Worm (Caenorhabditis elegans) whole organism, young adult: ENCODE results near the gene B0228.1.

Experiments used
- B0035.1 ChIP-seq: sonication (generic microtip); optimal IDR thresholded peaks from 2 replicates; lab custom pipeline; 2016; ENCODE audit warnings: missing genetic modification characterization, mild to moderate bottlenecking, missing compliant biosample characterization, missing genotype, missing genetic modification reagents
- F10E7.11 ChIP-seq: sonication (generic microtip); optimal IDR thresholded peaks from 2 replicates; lab custom pipeline; 2017; ENCODE audit warnings: mild to moderate bottlenecking, missing genetic modification characterization, moderate library complexity, missing compliant biosample characterization
- F22D6.2 ChIP-seq: sonication (generic microtip); optimal IDR thresholded peaks from 2 replicates; lab custom pipeline; 2016; ENCODE audit warnings: mild to moderate bottlenecking, missing genetic modification characterization, missing compliant biosample characterization
- F23B12.7 ChIP-seq: sonication (generic microtip); optimal IDR thresholded peaks from 2 replicates; lab custom pipeline; 2017; ENCODE audit warnings: missing genetic modification characterization, mild to moderate bottlenecking, missing compliant biosample characterization, antibody characterized with exemption, moderate library complexity; ENCODE audit not compliant: insufficient read depth
- F37B4.10 ChIP-seq: fragments of 200-800 bp; sonication (Bioruptor generic); IDR thresholded peaks from 2 replicates; pipeline ENCODE4 v1.3.6; 2022; ENCODE audit warnings: missing genetic modification characterization, missing compliant biosample characterization
- F49E8.2 ChIP-seq: sonication (generic microtip); optimal IDR thresholded peaks from 3 replicates; lab custom pipeline; 2017; ENCODE audit warnings: missing genetic modification characterization, mild to moderate bottlenecking, missing compliant biosample characterization, antibody characterized with exemption, moderate library complexity; ENCODE audit not compliant: insufficient read depth
- F55B11.4 ChIP-seq: sonication (generic microtip); optimal IDR thresholded peaks from 2 replicates; lab custom pipeline; 2016; ENCODE audit warnings: missing compliant biosample characterization, missing genetic modification characterization, borderline replicate concordance; ENCODE audit not compliant: insufficient read depth
- F57C9.4 ChIP-seq: sonication (generic microtip); optimal IDR thresholded peaks from 2 replicates; lab custom pipeline; 2017; ENCODE audit warnings: mild to moderate bottlenecking, missing genetic modification characterization, missing compliant biosample characterization
- K12H6.12 ChIP-seq: fragments of 200-800 bp; sonication (Bioruptor generic); optimal IDR thresholded peaks from 2 replicates; lab custom pipeline; 2018; ENCODE audit warnings: mild to moderate bottlenecking, missing genetic modification characterization, missing compliant biosample characterization
- Y56A3A.18 ChIP-seq: fragments of 200-800 bp; sonication (Bioruptor generic); IDR thresholded peaks from 2 replicates; pipeline ENCODE4 v1.3.6; 2022; ENCODE audit warnings: missing genetic modification reagents, missing genetic modification characterization, missing compliant biosample characterization
- Y67H2A.10 ChIP-seq: fragments of 200-800 bp; sonication (Bioruptor generic); conservative IDR thresholded peaks from 2 replicates; pipeline ENCODE4 v1.3.6; 2022; ENCODE audit warnings: missing genetic modification reagents, missing genetic modification characterization, missing compliant biosample characterization
- Y79H2A.3 ChIP-seq: fragments of 200-800 bp; sonication (Bioruptor generic); conservative IDR thresholded peaks from 2 replicates; pipeline ENCODE4 v1.3.6; 2022; ENCODE audit warnings: missing genetic modification reagents, missing genetic modification characterization, missing compliant biosample characterization
- Y95B8A.8 ChIP-seq: fragments of 200-800 bp; sonication (Bioruptor generic); IDR thresholded peaks from 2 replicates; pipeline ENCODE4 v1.3.6; 2022; ENCODE audit warnings: missing genetic modification reagents, missing genetic modification characterization, missing compliant biosample characterization
- ama-1 ChIP-seq, 3 experiments: fragments of 150-350 bp in 1 of 3; sonication (generic microtip) in 2 of 3; optimal IDR thresholded peaks; 2 replicates each; lab custom pipeline; 2014 to 2018; ENCODE audit warnings: missing biosample characterization in 2 of 3, missing genetic modification characterization in 2 of 3, missing genetic modification reagents in 2 of 3
- attf-3 ChIP-seq: fragments of 200-800 bp; sonication (Bioruptor generic); conservative IDR thresholded peaks from 2 replicates; pipeline ENCODE4 v1.3.6; 2022; ENCODE audit warnings: missing genetic modification reagents, missing genetic modification characterization, missing compliant biosample characterization
- bed-1 ChIP-seq: fragments of 200-800 bp; sonication (Bioruptor generic); IDR thresholded peaks from 2 replicates; pipeline ENCODE4 v1.3.6; 2022; ENCODE audit warnings: missing genetic modification reagents, missing genetic modification characterization, missing compliant biosample characterization
- ccch-3 ChIP-seq: fragments of 200-800 bp; sonication (Bioruptor generic); optimal IDR thresholded peaks from 2 replicates; lab custom pipeline; 2018; ENCODE audit warnings: mild to moderate bottlenecking, missing genetic modification characterization, missing compliant biosample characterization
- ceh-100 ChIP-seq: fragments of 200-800 bp; sonication (Bioruptor generic); IDR thresholded peaks from 2 replicates; pipeline ENCODE4 v1.3.6; 2022; ENCODE audit warnings: missing genetic modification reagents, missing genetic modification characterization, missing compliant biosample characterization
- ceh-27 ChIP-seq: fragments of 200-800 bp; sonication (Bioruptor generic); optimal IDR thresholded peaks from 2 replicates; lab custom pipeline; 2018; ENCODE audit warnings: mild to moderate bottlenecking, missing genetic modification characterization, moderate library complexity, missing compliant biosample characterization
- ceh-40 ChIP-seq: fragments of 200-800 bp; sonication (Bioruptor generic); IDR thresholded peaks from 2 replicates; pipeline ENCODE4 v1.3.6; 2022; ENCODE audit warnings: missing genetic modification characterization, missing compliant biosample characterization
- ceh-58 ChIP-seq: fragments of 200-800 bp; sonication (Bioruptor generic); IDR thresholded peaks from 2 replicates; pipeline ENCODE4 v1.3.6; 2022; ENCODE audit warnings: missing genetic modification characterization, missing compliant biosample characterization
- chd-7 ChIP-seq: sonication (generic microtip); optimal IDR thresholded peaks from 2 replicates; lab custom pipeline; 2016; ENCODE audit warnings: mild to moderate bottlenecking, missing genetic modification characterization, moderate library complexity, missing compliant biosample characterization
- dpl-1 ChIP-seq: fragments of 150-350 bp; optimal IDR thresholded peaks from 2 replicates; lab custom pipeline; 2014; ENCODE audit warnings: missing biosample characterization, missing genetic modification reagents, missing genetic modification characterization
- egrh-3 ChIP-seq: fragments of 200-800 bp; sonication (Bioruptor generic); IDR thresholded peaks from 2 replicates; pipeline ENCODE4 v1.3.6; 2022; ENCODE audit warnings: missing genetic modification reagents, missing genetic modification characterization, missing compliant biosample characterization
- ets-4 ChIP-seq: fragments of 200-800 bp; sonication (Bioruptor generic); optimal IDR thresholded peaks from 2 replicates; lab custom pipeline; 2018; ENCODE audit warnings: mild to moderate bottlenecking, missing genetic modification characterization, missing compliant biosample characterization
- fkh-3 ChIP-seq: sonication (generic microtip); optimal IDR thresholded peaks from 2 replicates; lab custom pipeline; 2016; ENCODE audit warnings: mild to moderate bottlenecking, missing genetic modification characterization, missing compliant biosample characterization
- him-1 ChIP-seq: sonication (generic microtip); optimal IDR thresholded peaks from 2 replicates; lab custom pipeline; 2016; ENCODE audit warnings: missing genotype, missing genetic modification reagents, missing genetic modification characterization, missing compliant biosample characterization
- hlh-12 ChIP-seq: sonication (generic microtip); optimal IDR thresholded peaks from 2 replicates; lab custom pipeline; 2016; ENCODE audit warnings: missing genetic modification characterization, missing compliant biosample characterization
- hlh-26 ChIP-seq: fragments of 200-800 bp; sonication (Bioruptor generic); conservative IDR thresholded peaks from 2 replicates; pipeline ENCODE4 v1.3.6; 2022; ENCODE audit warnings: missing genetic modification reagents, missing genetic modification characterization, missing compliant biosample characterization
- hmg-20 ChIP-seq: fragments of 200-800 bp; sonication (Bioruptor generic); IDR thresholded peaks from 2 replicates; pipeline ENCODE4 v1.3.6; 2022; ENCODE audit warnings: missing genetic modification reagents, missing genetic modification characterization, missing compliant biosample characterization
- lag-1 ChIP-seq: fragments of 200-800 bp; sonication (Bioruptor generic); IDR thresholded peaks from 2 replicates; pipeline ENCODE4 v1.3.6; 2022; ENCODE audit warnings: missing genetic modification reagents, missing genetic modification characterization, missing compliant biosample characterization
- let-526 ChIP-seq: fragments of 200-800 bp; sonication (Bioruptor generic); IDR thresholded peaks from 2 replicates; pipeline ENCODE4 v1.3.6; 2022; ENCODE audit warnings: missing genetic modification reagents, missing genetic modification characterization, missing compliant biosample characterization
- let-607 ChIP-seq, 2 experiments: fragments of 200-800 bp in 1 of 2; sonication (Bioruptor generic) in 1 of 2; sonication (generic microtip) in 1 of 2; optimal IDR thresholded peaks; 2 replicates each; lab custom pipeline; 2016 to 2018; ENCODE audit warnings: mild to moderate bottlenecking in 2 of 2, missing compliant biosample characterization in 2 of 2, missing genetic modification characterization in 2 of 2, moderate library complexity in 2 of 2, missing genotype in 1 of 2
- lin-40 ChIP-seq: sonication (generic microtip); optimal IDR thresholded peaks from 2 replicates; lab custom pipeline; 2016; ENCODE audit warnings: missing genetic modification characterization, mild to moderate bottlenecking, missing compliant biosample characterization, missing genotype, missing genetic modification reagents
- lin-54 ChIP-seq: fragments of 200-800 bp; sonication (Bioruptor generic); optimal IDR thresholded peaks from 2 replicates; lab custom pipeline; 2018; ENCODE audit warnings: mild to moderate bottlenecking, missing genetic modification characterization, missing compliant biosample characterization
- lsy-27 ChIP-seq: sonication (generic microtip); optimal IDR thresholded peaks from 2 replicates; lab custom pipeline; 2017; ENCODE audit warnings: missing genetic modification characterization, mild to moderate bottlenecking, missing compliant biosample characterization, antibody characterized with exemption, missing genotype, borderline replicate concordance; ENCODE audit not compliant: insufficient read depth
- mel-28 ChIP-seq: sonication (generic microtip); optimal IDR thresholded peaks from 2 replicates; lab custom pipeline; 2016; ENCODE audit warnings: borderline replicate concordance, mild to moderate bottlenecking, missing genetic modification characterization, missing compliant biosample characterization
- nhr-120 ChIP-seq: fragments of 200-800 bp; sonication (Bioruptor generic); IDR thresholded peaks from 2 replicates; pipeline ENCODE4 v1.3.6; 2022; ENCODE audit warnings: missing genetic modification characterization, missing compliant biosample characterization
- sea-2 ChIP-seq: fragments of 200-800 bp; sonication (Bioruptor generic); IDR thresholded peaks from 2 replicates; pipeline ENCODE4 v1.3.6; 2022; ENCODE audit warnings: missing genetic modification characterization, missing compliant biosample characterization
- snpc-3.4 ChIP-seq: sonication (generic microtip); optimal IDR thresholded peaks from 2 replicates; lab custom pipeline; 2017; ENCODE audit warnings: missing genetic modification characterization, mild to moderate bottlenecking, missing compliant biosample characterization, antibody characterized with exemption, moderate library complexity, missing genotype, missing genetic modification reagents
- snpc-4 ChIP-seq, 5 experiments: fragments of 150-350 bp in 1 of 5; sonication (generic microtip) in 4 of 5; optimal IDR thresholded peaks; 2 replicates each; lab custom pipeline; 2014 to 2018; ENCODE audit warnings: missing genetic modification characterization in 5 of 5, missing biosample characterization in 3 of 5, antibody characterized with exemption in 2 of 5, mild to moderate bottlenecking in 2 of 5, missing compliant biosample characterization in 2 of 5, missing genotype in 2 of 5, moderate library complexity in 2 of 5, missing genetic modification reagents in 1 of 5
- somi-1 ChIP-seq: fragments of 200-800 bp; sonication (Bioruptor generic); optimal IDR thresholded peaks from 2 replicates; lab custom pipeline; 2018; ENCODE audit warnings: mild to moderate bottlenecking, missing genetic modification characterization, missing compliant biosample characterization
- sptf-2 ChIP-seq: fragments of 200-800 bp; sonication (Bioruptor generic); optimal IDR thresholded peaks from 2 replicates; lab custom pipeline; 2018; ENCODE audit warnings: mild to moderate bottlenecking, missing genetic modification characterization, missing compliant biosample characterization
- tbp1 ChIP-seq: fragments of 200-800 bp; sonication (Bioruptor generic); optimal IDR thresholded peaks from 2 replicates; lab custom pipeline; 2018; ENCODE audit warnings: mild to moderate bottlenecking, missing genetic modification characterization, missing compliant biosample characterization
- unc-62 ChIP-seq: fragments of 150-350 bp; optimal IDR thresholded peaks from 2 replicates; lab custom pipeline; 2014; ENCODE audit warnings: missing biosample characterization, missing genetic modification reagents, missing genetic modification characterization
- ztf-18 ChIP-seq: sonication (generic microtip); optimal IDR thresholded peaks from 2 replicates; lab custom pipeline; 2016; ENCODE audit warnings: missing genotype, mild to moderate bottlenecking, missing genetic modification characterization, missing compliant biosample characterization
- ztf-6 ChIP-seq: fragments of 200-800 bp; sonication (Bioruptor generic); IDR thresholded peaks from 2 replicates; pipeline ENCODE4 v1.3.6; 2022; ENCODE audit warnings: missing genetic modification reagents, missing genetic modification characterization, missing compliant biosample characterization

The B0228.1 gene

DNA sequence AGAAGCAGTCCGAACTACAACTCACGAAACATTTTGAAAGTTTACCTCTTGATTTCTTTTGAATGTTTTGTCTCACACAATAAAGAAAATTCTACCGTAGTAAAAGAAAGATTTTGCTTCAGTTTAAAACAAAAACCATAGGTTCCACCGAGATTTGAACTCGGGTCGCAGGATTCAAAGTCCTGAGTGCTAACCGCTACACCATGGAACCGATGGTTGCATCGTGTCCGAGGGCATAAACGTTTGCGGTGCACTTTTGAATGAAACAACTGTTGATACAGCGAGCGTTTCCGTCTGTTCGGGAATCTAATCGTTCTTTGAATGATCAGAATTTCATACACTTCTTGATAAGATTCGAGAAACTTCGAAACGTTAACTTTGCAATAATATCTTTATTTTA is 1.7 kb downstream of the B0228.1 start:
- no peak for TF ChIP-seq fkh-3 (tag; lab: Kevin White, UChicago)
- no peak for TF ChIP-seq sea-2 (GFP tag; lab: Robert Waterston, UW)
- TF ChIP-seq hmg-20 (GFP tag; lab: Robert Waterston, UW) = no peak
- TF ChIP-seq let-526 = 0 out of 2 replicates have a peak, but pooled peaks have one; percentile 46
- no peak for TF ChIP-seq nhr-120 (GFP tag; lab: Robert Waterston, UW)
- TF ChIP-seq sptf-2 (GFP tag; lab: Kevin White, UChicago) = no peak
- TF ChIP-seq dpl-1 (GFP tag; lab: Kevin White, UChicago) = no peak
- TF ChIP-seq ama-1 (optimal IDR thresholded peaks at IDR 0.05; lab: Kevin White, UChicago) = no peak
- peak in 1 of 2 experiments; percentile 31 for TF ChIP-seq ama-1 (GFP tag; optimal IDR thresholded peaks at IDR 0.05; lab: Kevin White, UChicago)
- peak; percentile 51 for TF ChIP-seq chd-7
- TF ChIP-seq snpc-3.4 (tag; lab: Kevin White, UChicago) = peak; percentile 17
- no peak for TF ChIP-seq F23B12.7 (tag; lab: Kevin White, UChicago)
- peak in 1 of 2 experiments; percentile 27 for TF ChIP-seq let-607 (tag; optimal IDR thresholded peaks at IDR 0.05; lab: Kevin White, UChicago)
- no peak for TF ChIP-seq F10E7.11
- peak; percentile 55 for TF ChIP-seq lin-54 (GFP tag; lab: Kevin White, UChicago)
- TF ChIP-seq ztf-6 = no peak
- TF ChIP-seq mel-28 (tag; lab: Kevin White, UChicago) = no peak
- TF ChIP-seq Y95B8A.8 (GFP tag; lab: Robert Waterston, UW) = 0 out of 2 replicates have a peak, but pooled peaks have one; percentile 10
- 0 out of 2 replicates have a peak, but pooled peaks have one; percentile 71 for TF ChIP-seq F37B4.10
- TF ChIP-seq hlh-26 = no peak
- TF ChIP-seq snpc-4 (GFP tag; optimal IDR thresholded peaks at IDR 0.05; lab: Kevin White, UChicago) = peak; percentile 53
- TF ChIP-seq snpc-4 (tag; optimal IDR thresholded peaks at IDR 0.05; lab: Kevin White, UChicago) = peak in 2 of 4 experiments; percentile 13 to 63
- peak; percentile 60 for TF ChIP-seq lin-40 (tag; lab: Kevin White, UChicago)
- TF ChIP-seq ets-4 = no peak
- TF ChIP-seq K12H6.12 (tag; lab: Kevin White, UChicago) = no peak
- no peak for TF ChIP-seq Y67H2A.10 (GFP tag; lab: Robert Waterston, UW)
- peak; percentile 38 for TF ChIP-seq F22D6.2 (tag; lab: Kevin White, UChicago)
- TF ChIP-seq ceh-100 = peak; percentile 62
- peak; percentile 30 for TF ChIP-seq somi-1 (GFP tag; lab: Kevin White, UChicago)
- TF ChIP-seq ceh-40 (GFP tag; lab: Robert Waterston, UW) = 0 out of 2 replicates have a peak, but pooled peaks have one; percentile 28
- peak; percentile 79 for TF ChIP-seq him-1 (tag; lab: Kevin White, UChicago)
- no peak for TF ChIP-seq egrh-3 (GFP tag; lab: Robert Waterston, UW)
- no peak for TF ChIP-seq ceh-58 (GFP tag; lab: Robert Waterston, UW)
- no peak for TF ChIP-seq ccch-3
- no peak for TF ChIP-seq Y79H2A.3 (GFP tag; lab: Robert Waterston, UW)
- TF ChIP-seq Y56A3A.18 (GFP tag; lab: Robert Waterston, UW) = 0 out of 2 replicates have a peak, but pooled peaks have one; percentile 31
- TF ChIP-seq B0035.1 (tag; lab: Kevin White, UChicago) = no peak
- TF ChIP-seq unc-62 (GFP tag; lab: Kevin White, UChicago) = no peak
- no peak for TF ChIP-seq lag-1 (GFP tag; lab: Robert Waterston, UW)
- no peak for TF ChIP-seq F57C9.4
- TF ChIP-seq hlh-12 = no peak
- TF ChIP-seq tbp1 (GFP tag; lab: Kevin White, UChicago) = peak; percentile 92
- TF ChIP-seq F49E8.2 (tag; lab: Kevin White, UChicago) = no peak
- no peak for TF ChIP-seq ceh-27 (GFP tag; lab: Kevin White, UChicago)
- no peak for TF ChIP-seq F55B11.4
- peak; percentile 59 for TF ChIP-seq ztf-18 (tag; lab: Kevin White, UChicago)
- no peak for TF ChIP-seq lsy-27 (tag; lab: Kevin White, UChicago)
- TF ChIP-seq attf-3 = no peak
- no peak for TF ChIP-seq bed-1
